Worm (Caenorhabditis elegans): ENCODE data around the gene ZK945.7.

ce11 chrII:10067817-10068216 lies 40.5 kb downstream of the ZK945.7 start, which contains the start of gene die-1:
- TF ChIP-seq pha-4 (tag; optimal IDR thresholded peaks at IDR 0.05): no peak
- TF ChIP-seq nhr-90 (tag; optimal IDR thresholded peaks at IDR 0.05): no peak
- TF ChIP-seq dox-1 (GFP tag; IDR thresholded peaks at IDR 0.05): no peak
- TF ChIP-seq ztf-6 (GFP tag; IDR thresholded peaks at IDR 0.05): no peak
- TF ChIP-seq repo-1 (tag; optimal IDR thresholded peaks at IDR 0.05): no peak
- TF ChIP-seq F55B11.4 (tag; optimal IDR thresholded peaks at IDR 0.05; ENCODE audit: borderline replicate concordance, insufficient read depth): no peak
- no peak for TF ChIP-seq F39B2.1 (GFP tag; IDR thresholded peaks at IDR 0.05)
- TF ChIP-seq athp-1 (tag; optimal IDR thresholded peaks at IDR 0.05): no peak
- TF ChIP-seq hlh-26 (GFP tag; conservative IDR thresholded peaks at IDR 0.05): no peak
- TF ChIP-seq F52B5.7 (tag; optimal IDR thresholded peaks at IDR 0.05): no peak
- no peak for TF ChIP-seq nhr-120 (GFP tag; IDR thresholded peaks at IDR 0.05)
- TF ChIP-seq cebp-1 (GFP tag; IDR thresholded peaks at IDR 0.05): no peak
- TF ChIP-seq cebp-1 (tag; optimal IDR thresholded peaks at IDR 0.05): no peak
- TF ChIP-seq zfh-2 (GFP tag; conservative IDR thresholded peaks at IDR 0.05): no peak
- no peak for TF ChIP-seq K12H6.12 (tag; optimal IDR thresholded peaks at IDR 0.05)

All from whole organism, young adult.